Worm (Caenorhabditis elegans) whole organism, early embryonic: ENCODE results near the gene F19F10.1.

ENCODE experiments used
- F13C5.2 ChIP-seq: sonication (generic microtip); optimal IDR thresholded peaks from 2 replicates; lab custom pipeline; 2017; ENCODE audit warnings: mild to moderate bottlenecking, missing genetic modification characterization, inconsistent platforms, missing compliant biosample characterization
- aly-1 ChIP-seq: sonication (generic microtip); optimal IDR thresholded peaks from 2 replicates; lab custom pipeline; 2016; ENCODE audit warnings: missing genetic modification characterization, missing compliant biosample characterization
- ama-1 ChIP-seq: fragments of 150-350 bp; optimal IDR thresholded peaks from 2 replicates; lab custom pipeline; 2014
- ceh-13 ChIP-seq: fragments of 200-800 bp; sonication (Bioruptor generic); optimal IDR thresholded peaks from 2 replicates; lab custom pipeline; 2018; ENCODE audit warnings: mild to moderate bottlenecking, missing genetic modification characterization, missing compliant biosample characterization
- ceh-36 ChIP-seq: sonication (generic microtip); optimal IDR thresholded peaks from 2 replicates; lab custom pipeline; 2016; ENCODE audit warnings: missing genetic modification characterization, inconsistent platforms, missing compliant biosample characterization
- ets-7 ChIP-seq: sonication (generic microtip); optimal IDR thresholded peaks from 2 replicates; lab custom pipeline; 2016; ENCODE audit warnings: missing genotype, missing genetic modification characterization, missing compliant biosample characterization
- hmbx-1 ChIP-seq: sonication (generic microtip); optimal IDR thresholded peaks from 2 replicates; lab custom pipeline; 2016; ENCODE audit warnings: mild to moderate bottlenecking, missing genetic modification characterization, missing compliant biosample characterization
- hnd-1 ChIP-seq: sonication (generic microtip); optimal IDR thresholded peaks from 2 replicates; lab custom pipeline; 2016; ENCODE audit warnings: missing genetic modification characterization, missing compliant biosample characterization
- pes-1 ChIP-seq: fragments of 200-800 bp; sonication (Bioruptor generic); IDR thresholded peaks from 2 replicates; pipeline ENCODE4 v1.3.6; 2022; ENCODE audit warnings: missing genetic modification reagents, missing genetic modification characterization, missing compliant biosample characterization
- sea-1 ChIP-seq: fragments of 200-800 bp; sonication (Bioruptor generic); conservative IDR thresholded peaks from 2 replicates; pipeline ENCODE4 v1.3.6; 2022; ENCODE audit warnings: missing genetic modification characterization, missing compliant biosample characterization
- tbx-11 ChIP-seq: fragments of 200-800 bp; sonication (Bioruptor generic); IDR thresholded peaks from 2 replicates; pipeline ENCODE4 v1.3.6; 2022; ENCODE audit warnings: missing genetic modification characterization, missing compliant biosample characterization
- tra-4 ChIP-seq: sonication (generic microtip); optimal IDR thresholded peaks from 2 replicates; lab custom pipeline; 2017; ENCODE audit warnings: missing genetic modification characterization, missing compliant biosample characterization

ce11 chrV:7562947-7563346 is at the start of gene F19F10.1:
- TF ChIP-seq ets-7 (tag; lab: Kevin White, UChicago) (no peak), hnd-1 (tag; lab: Kevin White, UChicago) (no peak), aly-1 (tag; lab: Kevin White, UChicago) (no peak), hmbx-1 (tag; lab: Kevin White, UChicago) (no peak), tbx-11 (no peak), F13C5.2 (tag; lab: Kevin White, UChicago) (no peak), ceh-36 (no peak), ama-1 (no peak), sea-1 (no peak), pes-1 (GFP tag; lab: Robert Waterston, UW) (no peak), ceh-13 (GFP tag; lab: Kevin White, UChicago) (no peak), tra-4 (tag; lab: Kevin White, UChicago) (no peak)
